Worm (Caenorhabditis elegans): ENCODE results near the gene R08E3.3.
A peak's percentile ranks its signal among the peaks of the same experiment; 100 is the strongest.

DNA sequence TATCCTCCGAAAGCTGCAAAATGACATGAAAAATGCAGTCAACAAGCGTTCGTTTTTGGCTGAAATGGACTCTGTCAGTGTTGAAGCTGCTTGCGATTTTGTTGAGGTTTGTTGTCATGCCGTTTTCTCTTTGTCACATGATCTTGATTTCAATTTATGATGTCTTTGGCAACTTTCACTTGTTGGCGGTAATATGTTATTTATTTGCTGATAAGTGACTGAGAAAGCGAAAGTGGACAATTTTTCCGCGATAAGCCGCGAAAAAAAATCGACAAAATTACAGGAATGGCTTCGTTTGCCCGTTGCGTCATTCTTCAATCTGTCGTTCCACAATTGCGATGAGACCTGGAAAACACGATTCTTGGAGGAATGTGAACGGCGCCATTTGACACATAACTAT lies 23.1 kb upstream of the R08E3.3 start:
- TF ChIP-seq mel-28 (tag; optimal IDR thresholded peaks at IDR 0.05; ENCODE audit: borderline replicate concordance) = no peak
- TF ChIP-seq pha-4 (tag; optimal IDR thresholded peaks at IDR 0.05) = peak; percentile 18
- no peak for TF ChIP-seq snpc-4 (GFP tag; optimal IDR thresholded peaks at IDR 0.05)
- TF ChIP-seq snpc-4 (tag; optimal IDR thresholded peaks at IDR 0.05) = no peak
- TF ChIP-seq dpff-1 (tag; optimal IDR thresholded peaks at IDR 0.05) = no peak
- no peak for TF ChIP-seq him-1 (tag; optimal IDR thresholded peaks at IDR 0.05)
- TF ChIP-seq aptf-3 (GFP tag; IDR thresholded peaks at IDR 0.05) = no peak
- TF ChIP-seq pbrm-1 (GFP tag; IDR thresholded peaks at IDR 0.05) = no peak
- TF ChIP-seq zfh-2 (GFP tag; conservative IDR thresholded peaks at IDR 0.05) = no peak
- no peak for TF ChIP-seq mcd-1 (GFP tag; IDR thresholded peaks at IDR 0.05)
- no peak for TF ChIP-seq hlh-26 (GFP tag; conservative IDR thresholded peaks at IDR 0.05)
- TF ChIP-seq F57A8.1 (GFP tag; optimal IDR thresholded peaks at IDR 0.05) = no peak
- peak; percentile 37 for TF ChIP-seq unc-62 (GFP tag; optimal IDR thresholded peaks at IDR 0.05)
- no peak for TF ChIP-seq Y79H2A.3 (GFP tag; conservative IDR thresholded peaks at IDR 0.05)
- TF ChIP-seq nfya-1 (tag; optimal IDR thresholded peaks at IDR 0.05; ENCODE audit: borderline replicate concordance, insufficient read depth) = no peak

Measured in whole organism, young adult.